Fruit fly (Drosophila melanogaster): Measurements from ENCODE around the gene Vps16A.

Gene Vps16A

dm6 chr3R:9260421-9260973, 6.3 kb upstream of the Vps16A start, which contains the start of gene ATP6AP2 (continued):
- TF ChIP-seq B-H1 (GFP tag; IDR thresholded peaks at IDR 0.05) (no peak), Nf-YB (GFP tag; optimal IDR thresholded peaks at IDR 0.05) (no peak), br (optimal IDR thresholded peaks at IDR 0.05) (no peak), Sry-β (GFP tag; optimal IDR thresholded peaks at IDR 0.05) (peak; percentile 8), CG12155 (GFP tag; optimal IDR thresholded peaks at IDR 0.05) (peak; percentile 52), CG5953 (GFP tag; IDR thresholded peaks at IDR 0.05) (0 out of 2 replicates have a peak, but pooled peaks have one; percentile 28), CG16779 (GFP tag; IDR thresholded peaks at IDR 0.05) (no peak), GATAe (GFP tag; conservative IDR thresholded peaks at IDR 0.05) (no peak), CG43689 (GFP tag; IDR thresholded peaks at IDR 0.05) (no peak), Opbp (GFP tag; IDR thresholded peaks at IDR 0.05; ENCODE audit: partially characterized antibody) (peak; percentile 85; the same call in 2 of the 3 replicates), otp (GFP tag; IDR thresholded peaks at IDR 0.05) (no peak), ind (GFP tag; optimal IDR thresholded peaks at IDR 0.05) (peak; percentile 47), CG31224 (GFP tag; IDR thresholded peaks at IDR 0.05) (no peak), CG12391 (tag; optimal IDR thresholded peaks at IDR 0.05) (peak; percentile 82), Sox102F (GFP tag; optimal IDR thresholded peaks at IDR 0.05) (no peak), lola (GFP tag; optimal IDR thresholded peaks at IDR 0.05) (peak in 1 of 3 experiments; percentile 41), CG17359 (tag; optimal IDR thresholded peaks at IDR 0.05) (peak; percentile 65), Ada2b (GFP tag; IDR thresholded peaks at IDR 0.05) (no peak), CG18619 (GFP tag; optimal IDR thresholded peaks at IDR 0.05) (no peak), Tbp (GFP tag; optimal IDR thresholded peaks at IDR 0.05) (no peak), hb (GFP tag; IDR thresholded peaks at IDR 0.05; ENCODE audit: partially characterized antibody) (peak; percentile 72), onecut (GFP tag; IDR thresholded peaks at IDR 0.05) (peak; percentile 51), CG8765 (GFP tag; IDR thresholded peaks at IDR 0.05) (no peak), cato (GFP tag; optimal IDR thresholded peaks at IDR 0.05; ENCODE audit: borderline replicate concordance) (no peak), hth (optimal IDR thresholded peaks at IDR 0.05) (no peak), crp (GFP tag; optimal IDR thresholded peaks at IDR 0.05) (peak in 1 of 2 experiments; percentile 79), Optix (GFP tag; IDR thresholded peaks at IDR 0.05) (no peak), CG1024 (GFP tag; IDR thresholded peaks at IDR 0.05) (no peak), sd (tag; optimal IDR thresholded peaks at IDR 0.05) (no peak), BEAF-32 (GFP tag; optimal IDR thresholded peaks at IDR 0.05) (peak; percentile 83), CG3065 (GFP tag; optimal IDR thresholded peaks at IDR 0.05) (no peak), vnd (GFP tag; IDR thresholded peaks at IDR 0.05; ENCODE audit: partially characterized antibody) (peak; percentile 79), bcd (GFP tag; optimal IDR thresholded peaks at IDR 0.05) (peak; percentile 36), wor (GFP tag; IDR thresholded peaks at IDR 0.05) (no peak), stc (GFP tag; IDR thresholded peaks at IDR 0.05) (no peak; the same call in 1 of the 2 replicates), HLH54F (GFP tag; optimal IDR thresholded peaks at IDR 0.05) (peak; percentile 25), Asciz (GFP tag; optimal IDR thresholded peaks at IDR 0.05) (no peak), gsb-n (tag; optimal IDR thresholded peaks at IDR 0.05) (no peak), ap (GFP tag; IDR thresholded peaks at IDR 0.05) (no peak), CG6854 (GFP tag; optimal IDR thresholded peaks at IDR 0.05) (no peak), CG10959 (GFP tag; IDR thresholded peaks at IDR 0.05) (no peak), slou (GFP tag; optimal IDR thresholded peaks at IDR 0.05) (peak; percentile 12), odd (GFP tag; optimal IDR thresholded peaks at IDR 0.05) (no peak), CG13624 (GFP tag; optimal IDR thresholded peaks at IDR 0.05) (peak; percentile 6), lmd (GFP tag; IDR thresholded peaks at IDR 0.05) (peak; percentile 21; the same call in 1 of the 2 replicates), dmrt11E (tag; optimal IDR thresholded peaks at IDR 0.05) (peak; percentile 29), Dip3 (GFP tag; optimal IDR thresholded peaks at IDR 0.05) (no peak), ewg (GFP tag; optimal IDR thresholded peaks at IDR 0.05) (peak; percentile 52), row (GFP tag; IDR thresholded peaks at IDR 0.05) (peak; percentile 90), grau (tag; optimal IDR thresholded peaks at IDR 0.05) (peak; percentile 68), CG9609 (GFP tag; optimal IDR thresholded peaks at IDR 0.05) (no peak)
